Worm (Caenorhabditis elegans) whole organism, L1 larva: ENCODE measurements around the gene T07F12.1.

Experiments used
- C04F5.9 ChIP-seq: sonication (generic microtip); optimal IDR thresholded peaks from 2 replicates; lab custom pipeline; 2016; ENCODE audit warnings: missing genetic modification characterization, missing compliant biosample characterization
- C16A3.4 ChIP-seq: fragments of 150-350 bp; optimal IDR thresholded peaks from 2 replicates; lab custom pipeline; 2014; ENCODE audit warnings: missing biosample characterization, missing genetic modification characterization
- C34B4.2 ChIP-seq: sonication (generic microtip); optimal IDR thresholded peaks from 2 replicates; lab custom pipeline; 2017; ENCODE audit warnings: mild to moderate bottlenecking, missing genetic modification characterization, missing compliant biosample characterization
- Y116A8C.19 ChIP-seq: sonication (generic microtip); optimal IDR thresholded peaks from 2 replicates; lab custom pipeline; 2016; ENCODE audit warnings: missing compliant biosample characterization, missing genetic modification characterization, borderline replicate concordance
- aha-1 ChIP-seq: fragments of 150-350 bp; optimal IDR thresholded peaks from 2 replicates; lab custom pipeline; 2014; ENCODE audit warnings: missing biosample characterization, missing genetic modification characterization
- alr-1 ChIP-seq: fragments of 200-800 bp; sonication (Bioruptor generic); optimal IDR thresholded peaks from 2 replicates; lab custom pipeline; 2018; ENCODE audit warnings: borderline replicate concordance, mild to moderate bottlenecking, missing genetic modification characterization, missing compliant biosample characterization
- ama-1 ChIP-seq: fragments of 150-350 bp; optimal IDR thresholded peaks from 2 replicates; lab custom pipeline; 2014
- blmp-1 ChIP-seq: fragments of 150-350 bp; optimal IDR thresholded peaks from 2 replicates; lab custom pipeline; 2014; ENCODE audit warnings: missing biosample characterization, missing genetic modification characterization
- ceh-63 ChIP-seq: fragments of 200-800 bp; sonication (Bioruptor generic); optimal IDR thresholded peaks from 2 replicates; lab custom pipeline; 2018; ENCODE audit warnings: mild to moderate bottlenecking, missing genetic modification characterization, missing compliant biosample characterization
- ceh-8 ChIP-seq: fragments of 200-800 bp; sonication (Bioruptor generic); optimal IDR thresholded peaks from 2 replicates; lab custom pipeline; 2018; ENCODE audit warnings: mild to moderate bottlenecking, missing genetic modification characterization, moderate library complexity, missing compliant biosample characterization
- ceh-82 ChIP-seq, 3 experiments: fragments of 150-350 bp in 1 of 3; sonication (generic microtip) in 2 of 3; optimal IDR thresholded peaks; 2 replicates each; lab custom pipeline; 2014 to 2017; ENCODE audit warnings: missing biosample characterization in 3 of 3, missing genetic modification characterization in 3 of 3
- ceh-88 ChIP-seq: fragments of 200-800 bp; sonication (Bioruptor generic); IDR thresholded peaks from 2 replicates; pipeline ENCODE4 v1.3.6; 2022; ENCODE audit warnings: missing genetic modification characterization, missing compliant biosample characterization
- ceh-90 ChIP-seq: sonication (generic microtip); optimal IDR thresholded peaks from 2 replicates; lab custom pipeline; 2016; ENCODE audit warnings: missing genetic modification characterization, missing compliant biosample characterization
- ces-1 ChIP-seq: fragments of 150-350 bp; optimal IDR thresholded peaks from 2 replicates; lab custom pipeline; 2014; ENCODE audit warnings: missing biosample characterization, missing genetic modification reagents, missing genetic modification characterization
- egl-13 ChIP-seq: sonication (generic microtip); optimal IDR thresholded peaks from 2 replicates; lab custom pipeline; 2016; ENCODE audit warnings: missing genotype, missing genetic modification reagents, missing genetic modification characterization, missing compliant biosample characterization
- elt-2 ChIP-seq: sonication (generic microtip); optimal IDR thresholded peaks from 2 replicates; lab custom pipeline; 2016; ENCODE audit warnings: missing genetic modification characterization, mild to moderate bottlenecking, inconsistent platforms, missing compliant biosample characterization, missing genetic modification reagents
- elt-3 ChIP-seq, 6 experiments: fragments of 150-350 bp in 1 of 6; sonication (generic microtip); optimal IDR thresholded peaks; 2 replicates each; lab custom pipeline; 2017 to 2018; ENCODE audit warnings: missing biosample characterization in 6 of 6, missing genetic modification characterization in 6 of 6, inconsistent platforms in 1 of 6
- fkh-10 ChIP-seq: sonication (generic microtip); optimal IDR thresholded peaks from 2 replicates; lab custom pipeline; 2017; ENCODE audit warnings: missing biosample characterization, missing genetic modification reagents, missing genetic modification characterization
- fkh-4 ChIP-seq: sonication (generic microtip); optimal IDR thresholded peaks from 2 replicates; lab custom pipeline; 2016; ENCODE audit warnings: missing compliant biosample characterization, missing genetic modification characterization, borderline replicate concordance
- fkh-8 ChIP-seq: sonication (generic microtip); optimal IDR thresholded peaks from 2 replicates; lab custom pipeline; 2016; ENCODE audit warnings: mild to moderate bottlenecking, missing genetic modification characterization, missing compliant biosample characterization
- hlh-17 ChIP-seq: fragments of 200-800 bp; sonication (Bioruptor generic); optimal IDR thresholded peaks from 2 replicates; lab custom pipeline; 2018; ENCODE audit warnings: missing genetic modification characterization, mild to moderate bottlenecking, missing compliant biosample characterization, moderate library complexity, borderline replicate concordance
- hlh-4 ChIP-seq: sonication (generic microtip); optimal IDR thresholded peaks from 2 replicates; lab custom pipeline; 2016; ENCODE audit warnings: mild to moderate bottlenecking, missing genetic modification characterization, missing compliant biosample characterization
- hpl-2 ChIP-seq: fragments of 150-350 bp; optimal IDR thresholded peaks from 2 replicates; lab custom pipeline; 2014; ENCODE audit warnings: missing biosample characterization, missing genetic modification reagents, missing genetic modification characterization
- irx-1 ChIP-seq: sonication (generic microtip); optimal IDR thresholded peaks from 2 replicates; lab custom pipeline; 2016; ENCODE audit warnings: missing genetic modification characterization, missing compliant biosample characterization
- isw-1 ChIP-seq: fragments of 200-800 bp; sonication (Bioruptor generic); IDR thresholded peaks from 2 replicates; pipeline ENCODE4 v1.3.6; 2022; ENCODE audit warnings: missing genetic modification characterization, missing compliant biosample characterization
- jun-1 ChIP-seq: fragments of 150-350 bp; optimal IDR thresholded peaks from 2 replicates; lab custom pipeline; 2014; ENCODE audit warnings: missing biosample characterization, missing genetic modification reagents, missing genetic modification characterization
- lin-14 ChIP-seq: fragments of 200-800 bp; sonication (Bioruptor generic); optimal IDR thresholded peaks from 2 replicates; lab custom pipeline; 2018; ENCODE audit warnings: mild to moderate bottlenecking, missing genetic modification characterization, moderate library complexity, missing compliant biosample characterization
- lin-39 ChIP-seq: fragments of 150-350 bp; optimal IDR thresholded peaks from 2 replicates; lab custom pipeline; 2014; ENCODE audit warnings: missing biosample characterization, missing genetic modification reagents, missing genetic modification characterization
- lir-3 ChIP-seq: sonication (generic microtip); optimal IDR thresholded peaks from 2 replicates; lab custom pipeline; 2016; ENCODE audit warnings: mild to moderate bottlenecking, missing genetic modification characterization, moderate library complexity, missing compliant biosample characterization; ENCODE audit not compliant: poor library complexity
- mef-2 ChIP-seq: fragments of 150-350 bp; optimal IDR thresholded peaks from 2 replicates; lab custom pipeline; 2014; ENCODE audit warnings: missing biosample characterization, missing genetic modification characterization
- nhr-11 ChIP-seq: fragments of 150-350 bp; optimal IDR thresholded peaks from 2 replicates; lab custom pipeline; 2014; ENCODE audit warnings: missing biosample characterization, missing genetic modification characterization
- nhr-12 ChIP-seq: sonication (generic microtip); optimal IDR thresholded peaks from 2 replicates; lab custom pipeline; 2017; ENCODE audit warnings: missing biosample characterization, missing genetic modification characterization
- nhr-19 ChIP-seq: fragments of 200-800 bp; sonication (Bioruptor generic); conservative IDR thresholded peaks from 2 replicates; pipeline ENCODE4 v1.3.6; 2022; ENCODE audit warnings: missing genetic modification characterization, missing compliant biosample characterization
- nhr-20 ChIP-seq: sonication (generic microtip); optimal IDR thresholded peaks from 2 replicates; lab custom pipeline; 2016; ENCODE audit warnings: mild to moderate bottlenecking, missing genetic modification characterization, missing compliant biosample characterization
- nhr-237 ChIP-seq: fragments of 150-350 bp; optimal IDR thresholded peaks from 2 replicates; lab custom pipeline; 2014; ENCODE audit warnings: missing biosample characterization, missing genetic modification characterization
- nhr-47 ChIP-seq: sonication (generic microtip); optimal IDR thresholded peaks from 2 replicates; lab custom pipeline; 2016; ENCODE audit warnings: mild to moderate bottlenecking, missing genetic modification characterization, moderate library complexity, missing compliant biosample characterization
- nhr-77 ChIP-seq: fragments of 150-350 bp; optimal IDR thresholded peaks from 2 replicates; lab custom pipeline; 2014; ENCODE audit warnings: missing biosample characterization, missing genetic modification characterization
- nhr-84 ChIP-seq: sonication (generic microtip); optimal IDR thresholded peaks from 2 replicates; lab custom pipeline; 2017; ENCODE audit warnings: missing biosample characterization, missing genetic modification characterization
- nhr-85 ChIP-seq: sonication (generic microtip); peaks from one replicate; lab custom pipeline; 2016; ENCODE audit warnings: missing genetic modification characterization, inconsistent platforms, missing compliant biosample characterization
- pag-3 ChIP-seq: sonication (generic microtip); optimal IDR thresholded peaks from 2 replicates; lab custom pipeline; 2017; ENCODE audit warnings: missing genetic modification characterization, mild to moderate bottlenecking, missing compliant biosample characterization, antibody characterized with exemption, borderline replicate concordance; ENCODE audit not compliant: insufficient read depth
- pqm-1 ChIP-seq: sonication (generic microtip); optimal IDR thresholded peaks from 3 replicates; lab custom pipeline; 2017; ENCODE audit warnings: missing biosample characterization, missing genetic modification characterization
- skn-1 ChIP-seq: fragments of 150-350 bp; optimal IDR thresholded peaks from 2 replicates; lab custom pipeline; 2014; ENCODE audit warnings: missing biosample characterization, missing genetic modification characterization
- sox-4 ChIP-seq: sonication (generic microtip); optimal IDR thresholded peaks from 2 replicates; lab custom pipeline; 2016; ENCODE audit warnings: missing genetic modification characterization, missing compliant biosample characterization
- sptf-1 ChIP-seq: fragments of 150-350 bp; optimal IDR thresholded peaks from 2 replicates; lab custom pipeline; 2014; ENCODE audit warnings: missing biosample characterization, missing genetic modification characterization
- unc-30 ChIP-seq: sonication (generic microtip); optimal IDR thresholded peaks from 2 replicates; lab custom pipeline; 2017; ENCODE audit warnings: missing biosample characterization, missing genetic modification characterization
- unc-62 ChIP-seq: fragments of 150-350 bp; optimal IDR thresholded peaks from 2 replicates; lab custom pipeline; 2014; ENCODE audit warnings: missing biosample characterization, missing genetic modification reagents, missing genetic modification characterization
- unc-86 ChIP-seq: sonication (generic microtip); optimal IDR thresholded peaks from 2 replicates; lab custom pipeline; 2016; ENCODE audit warnings: missing genetic modification characterization, missing compliant biosample characterization
- zag-1 ChIP-seq: fragments of 150-350 bp; optimal IDR thresholded peaks from 2 replicates; lab custom pipeline; 2014; ENCODE audit warnings: missing biosample characterization, missing genetic modification characterization
- ztf-11 ChIP-seq, 2 experiments: sonication (generic microtip); optimal IDR thresholded peaks; 2 replicates each; lab custom pipeline; 2016 to 2017; ENCODE audit warnings: missing genetic modification characterization in 2 of 2, missing biosample characterization in 1 of 2, missing compliant biosample characterization in 1 of 2
- ztf-4 ChIP-seq: fragments of 150-350 bp; optimal IDR thresholded peaks from 2 replicates; lab custom pipeline; 2014; ENCODE audit warnings: missing biosample characterization, missing genetic modification characterization

The T07F12.1 gene

ce11 chrX:4893623-4894105 is at the start of gene T07F12.1 (continued):
- no peak for TF ChIP-seq nhr-11
- TF ChIP-seq nhr-237 = no peak
- TF ChIP-seq aha-1 (tag; lab: Kevin White, UChicago) = no peak
- no peak for TF ChIP-seq ceh-82 (tag; optimal IDR thresholded peaks at IDR 0.05; lab: Kevin White, UChicago)
- TF ChIP-seq hpl-2 (GFP tag; lab: Kevin White, UChicago) = no peak
- no peak for TF ChIP-seq jun-1
- no peak for TF ChIP-seq unc-30 (tag; lab: Kevin White, UChicago)
- TF ChIP-seq zag-1 (tag; lab: Kevin White, UChicago) = no peak
- TF ChIP-seq ceh-90 (tag; lab: Kevin White, UChicago) = no peak
- no peak for TF ChIP-seq C16A3.4 (tag; lab: Kevin White, UChicago)
- TF ChIP-seq nhr-84 (tag; lab: Kevin White, UChicago) = no peak
- TF ChIP-seq elt-2 (tag; lab: Kevin White, UChicago) = no peak
- TF ChIP-seq ceh-8 (GFP tag; lab: Kevin White, UChicago) = no peak
- no peak for TF ChIP-seq Y116A8C.19
- TF ChIP-seq nhr-20 = peak; percentile 56
- TF ChIP-seq nhr-12 = no peak
- no peak for TF ChIP-seq ces-1
- TF ChIP-seq ama-1 (lab: Kevin White, UChicago) = no peak
- TF ChIP-seq unc-62 (GFP tag; lab: Kevin White, UChicago) = no peak
- TF ChIP-seq sox-4 (tag; lab: Kevin White, UChicago) = no peak
- peak; percentile 97 for TF ChIP-seq nhr-85 (tag; lab: Kevin White, UChicago)
- no peak for TF ChIP-seq ztf-11 (tag; optimal IDR thresholded peaks at IDR 0.05; lab: Kevin White, UChicago)
- TF ChIP-seq C04F5.9 (tag; lab: Kevin White, UChicago) = no peak
- no peak for TF ChIP-seq pag-3
- peak in 2 of 6 experiments; percentile 57 to 66 for TF ChIP-seq elt-3 (tag; optimal IDR thresholded peaks at IDR 0.05; lab: Kevin White, UChicago)
- no peak for TF ChIP-seq pqm-1
- TF ChIP-seq fkh-4 (tag; lab: Kevin White, UChicago) = no peak
- no peak for TF ChIP-seq fkh-8 (tag; lab: Kevin White, UChicago)
- TF ChIP-seq sptf-1 (tag; lab: Kevin White, UChicago) = no peak
- no peak for TF ChIP-seq mef-2 (tag; lab: Kevin White, UChicago)
- no peak for TF ChIP-seq ztf-4
- no peak for TF ChIP-seq unc-86

DNA sequence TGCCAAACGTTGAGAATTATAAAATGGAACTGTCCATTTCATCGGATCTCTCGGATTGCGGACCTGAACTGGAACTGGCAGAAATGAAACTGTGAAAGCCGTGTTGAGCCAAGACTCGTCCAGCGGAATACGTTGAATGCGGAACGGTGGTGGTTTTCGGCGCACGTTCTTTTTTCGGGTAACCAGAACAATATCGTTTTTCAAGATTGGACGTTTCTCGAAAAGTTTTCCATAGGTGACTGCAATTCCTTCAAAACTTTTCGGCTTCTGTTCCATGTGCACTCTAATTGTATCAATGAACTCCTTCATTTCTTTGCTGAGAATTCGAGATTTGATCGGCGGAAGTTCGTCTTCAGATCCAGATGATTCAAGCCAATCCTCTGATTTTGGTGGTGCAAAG is 49.1 kb upstream of the T07F12.1 start:
- TF ChIP-seq jun-1 = no peak
- no peak for TF ChIP-seq zag-1 (tag; lab: Kevin White, UChicago)
- TF ChIP-seq nhr-47 (tag; lab: Kevin White, UChicago) = no peak
- no peak for TF ChIP-seq alr-1
- TF ChIP-seq nhr-12 = no peak
- no peak for TF ChIP-seq ceh-63 (GFP tag; lab: Kevin White, UChicago)
- TF ChIP-seq hlh-17 (GFP tag; lab: Kevin White, UChicago) = no peak
- no peak for TF ChIP-seq aha-1 (tag; lab: Kevin White, UChicago)
- no peak for TF ChIP-seq nhr-19
- no peak for TF ChIP-seq hlh-4 (tag; lab: Kevin White, UChicago)
- TF ChIP-seq skn-1 (tag; lab: Kevin White, UChicago) = no peak
- TF ChIP-seq blmp-1 = no peak

- TF ChIP-seq Y116A8C.19 (no peak), C34B4.2 (tag; lab: Kevin White, UChicago) (no peak), lir-3 (tag; lab: Kevin White, UChicago) (peak; percentile 46), hlh-17 (GFP tag; lab: Kevin White, UChicago) (no peak), jun-1 (no peak), egl-13 (no peak), irx-1 (no peak), unc-30 (tag; lab: Kevin White, UChicago) (no peak), ztf-11 (tag; optimal IDR thresholded peaks at IDR 0.05; lab: Kevin White, UChicago) (no peak), C04F5.9 (tag; lab: Kevin White, UChicago) (no peak), isw-1 (GFP tag; lab: Robert Waterston, UW) (no peak), lin-14 (GFP tag; lab: Kevin White, UChicago) (peak; percentile 84), pag-3 (peak; percentile 94), nhr-237 (no peak), ces-1 (no peak), ceh-63 (GFP tag; lab: Kevin White, UChicago) (no peak), nhr-77 (tag; lab: Kevin White, UChicago) (no peak), lin-39 (no peak), fkh-10 (GFP tag; lab: Kevin White, UChicago) (no peak), pqm-1 (no peak), ama-1 (lab: Kevin White, UChicago) (no peak), ceh-90 (tag; lab: Kevin White, UChicago) (peak; percentile 33), ceh-88 (GFP tag; lab: Robert Waterston, UW) (no peak)
These were observed 40.8 kb upstream of the T07F12.1 start, which contains the start of gene F39C12.1 for ce11 chrX:4853060-4853459. Gene F39C12.1 (minus strand): TSS chrX:4853195.
